Fruit fly (Drosophila melanogaster) whole organism, embryonic: ENCODE results near the gene CG42540.
A peak's percentile ranks its signal among the peaks of the same experiment; 100 is the strongest.

Source experiments
- Antp ChIP-seq: fragments of 200-800 bp; sonication (Bioruptor generic); optimal IDR thresholded peaks from 3 replicates; lab custom pipeline; 2016; ENCODE audit warnings: missing biosample characterization, missing genetic modification characterization
- CG1024 ChIP-seq: fragments of 200-800 bp; sonication (Bioruptor generic); IDR thresholded peaks from 2 replicates; pipeline ENCODE4 v1.3.6; 2022; ENCODE audit warnings: missing biosample characterization, missing genetic modification characterization
- CG11696 ChIP-seq: fragments of 200-800 bp; sonication (Bioruptor generic); IDR thresholded peaks from 2 replicates; pipeline ENCODE4 v1.3.6; 2022; ENCODE audit warnings: missing biosample characterization, missing genetic modification characterization
- CG12299 ChIP-seq: fragments of 200-800 bp; sonication (Bioruptor generic); optimal IDR thresholded peaks from 2 replicates; lab custom pipeline; 2018; ENCODE audit warnings: missing biosample characterization, mild to moderate bottlenecking, missing genetic modification characterization
- CG14441 ChIP-seq: fragments of 200-800 bp; sonication (Bioruptor generic); IDR thresholded peaks from 2 replicates; pipeline ENCODE4 v1.3.6; 2022; ENCODE audit warnings: missing biosample characterization, missing genetic modification characterization
- CG17328 ChIP-seq: fragments of 200-800 bp; sonication (Bioruptor generic); IDR thresholded peaks from 2 replicates; pipeline ENCODE4 v1.3.6; 2022; ENCODE audit warnings: missing biosample characterization, missing genetic modification characterization
- CG2116 ChIP-seq: fragments of 200-800 bp; sonication (Bioruptor generic); optimal IDR thresholded peaks from 3 replicates; lab custom pipeline; 2018; ENCODE audit warnings: missing biosample characterization, mild to moderate bottlenecking, missing genetic modification characterization
- CG2678 ChIP-seq: fragments of 200-800 bp; sonication (Bioruptor generic); optimal IDR thresholded peaks from 3 replicates; lab custom pipeline; 2019; ENCODE audit warnings: missing biosample characterization, mild to moderate bottlenecking, missing genetic modification characterization, moderate library complexity
- CG33213 ChIP-seq: fragments of 200-800 bp; sonication (Bioruptor generic); optimal IDR thresholded peaks from 3 replicates; lab custom pipeline; 2016; ENCODE audit warnings: missing biosample characterization, missing genetic modification characterization
- CG43689 ChIP-seq: fragments of 200-800 bp; sonication (Bioruptor generic); IDR thresholded peaks from 2 replicates; pipeline ENCODE4 v1.3.6; 2022; ENCODE audit warnings: missing biosample characterization, missing genetic modification characterization
- CG6765 ChIP-seq: fragments of 200-800 bp; sonication (Bioruptor generic); optimal IDR thresholded peaks from 3 replicates; lab custom pipeline; 2017; ENCODE audit warnings: missing biosample characterization, mild to moderate bottlenecking, missing genetic modification characterization
- CG6791 ChIP-seq: fragments of 200-800 bp; sonication (Bioruptor generic); IDR thresholded peaks from 3 replicates; pipeline ENCODE4 v1.3.6; 2022; ENCODE audit warnings: missing biosample characterization, missing genetic modification characterization; ENCODE audit not compliant: partially characterized antibody
- CG6813 ChIP-seq: fragments of 200-800 bp; sonication (Bioruptor generic); optimal IDR thresholded peaks from 2 replicates; lab custom pipeline; 2017; ENCODE audit warnings: missing biosample characterization, missing genetic modification characterization, mild to moderate bottlenecking, moderate library complexity, missing genetic modification reagents
- CG7357 ChIP-seq: fragments of 200-800 bp; sonication (Bioruptor generic); IDR thresholded peaks from 3 replicates; pipeline ENCODE4 v1.3.6; 2022; ENCODE audit warnings: missing biosample characterization, missing genetic modification characterization
- CG7745 ChIP-seq: fragments of 200-800 bp; sonication (Bioruptor generic); optimal IDR thresholded peaks from 2 replicates; lab custom pipeline; 2018; ENCODE audit warnings: missing biosample characterization, mild to moderate bottlenecking, missing genetic modification characterization, moderate library complexity
- CG7839 ChIP-seq: fragments of 200-800 bp; sonication (Bioruptor generic); optimal IDR thresholded peaks from 3 replicates; lab custom pipeline; 2018; ENCODE audit warnings: missing biosample characterization, mild to moderate bottlenecking, missing genetic modification characterization, moderate library complexity
- CTCF ChIP-seq: fragments of 200-800 bp; sonication (Bioruptor generic); optimal IDR thresholded peaks from 2 replicates; lab custom pipeline; 2017; ENCODE audit warnings: missing biosample characterization, mild to moderate bottlenecking, missing genetic modification characterization, moderate library complexity
- D ChIP-seq, 2 experiments: fragments of 200-800 bp in 1 of 2; fragments of >200 bp in 1 of 2; sonication (Bioruptor generic) in 1 of 2; optimal IDR thresholded peaks; 2 replicates in 1 of 2; 3 replicates in 1 of 2; lab custom pipeline; 2017; ENCODE audit warnings: mild to moderate bottlenecking in 1 of 2, missing biosample characterization in 1 of 2, missing genetic modification characterization in 1 of 2, missing genetic modification reagents in 1 of 2
- Dip3 ChIP-seq: fragments of 200-800 bp; sonication (Bioruptor generic); optimal IDR thresholded peaks from 3 replicates; lab custom pipeline; 2016; ENCODE audit warnings: missing biosample characterization, missing genetic modification characterization
- E2f2 ChIP-seq: fragments of 200-800 bp; sonication (Bioruptor generic); IDR thresholded peaks from 2 replicates; pipeline ENCODE4 v1.3.6; 2022; ENCODE audit warnings: missing biosample characterization, missing genetic modification characterization
- Eip74EF ChIP-seq, 2 experiments: fragments of 200-800 bp in 1 of 2; fragments of >200 bp in 1 of 2; sonication (Bioruptor generic) in 1 of 2; optimal IDR thresholded peaks; 2 replicates each; lab custom pipeline; 2017 to 2019; ENCODE audit warnings: missing biosample characterization in 2 of 2, missing genetic modification characterization in 2 of 2, mild to moderate bottlenecking in 1 of 2, moderate library complexity in 1 of 2
- Elba2 ChIP-seq: fragments of 200-800 bp; sonication (Bioruptor generic); optimal IDR thresholded peaks from 3 replicates; lab custom pipeline; 2016; ENCODE audit warnings: missing biosample characterization, missing genetic modification characterization
- Ets97D ChIP-seq: fragments of 200-800 bp; sonication (Bioruptor generic); optimal IDR thresholded peaks from 3 replicates; lab custom pipeline; 2016; ENCODE audit warnings: missing biosample characterization, missing genetic modification characterization
- HLH4C ChIP-seq: fragments of 200-800 bp; sonication (Bioruptor generic); IDR thresholded peaks from 3 replicates; pipeline ENCODE4 v1.3.6; 2022; ENCODE audit warnings: missing biosample characterization, missing genetic modification characterization; ENCODE audit not compliant: partially characterized antibody
- MTF-1 ChIP-seq: fragments of 200-800 bp; sonication (Bioruptor generic); optimal IDR thresholded peaks from 2 replicates; lab custom pipeline; 2018; ENCODE audit warnings: missing biosample characterization, mild to moderate bottlenecking, missing genetic modification characterization, borderline replicate concordance
- Mes4 ChIP-seq: fragments of 200-800 bp; sonication (Bioruptor generic); optimal IDR thresholded peaks from 2 replicates; lab custom pipeline; 2016; ENCODE audit warnings: missing biosample characterization, missing genetic modification characterization
- Vsx1 ChIP-seq: fragments of 200-800 bp; sonication (Bioruptor generic); optimal IDR thresholded peaks from 2 replicates; lab custom pipeline; 2017; ENCODE audit warnings: missing biosample characterization, mild to moderate bottlenecking, missing genetic modification characterization, missing genetic modification reagents
- YL-1 ChIP-seq: fragments of 200-800 bp; sonication (Bioruptor generic); optimal IDR thresholded peaks from 3 replicates; lab custom pipeline; 2017; ENCODE audit warnings: missing biosample characterization, mild to moderate bottlenecking, missing genetic modification characterization
- ato ChIP-seq: fragments of 200-800 bp; sonication (Bioruptor generic); IDR thresholded peaks from 2 replicates; pipeline ENCODE4 v1.3.6; 2022; ENCODE audit warnings: missing biosample characterization, missing genetic modification characterization; ENCODE audit not compliant: partially characterized antibody
- btn ChIP-seq: fragments of 200-800 bp; sonication (Bioruptor generic); optimal IDR thresholded peaks from 2 replicates; lab custom pipeline; 2016; ENCODE audit warnings: missing biosample characterization, missing genetic modification characterization
- corto ChIP-seq: fragments of 200-800 bp; sonication (Bioruptor generic); optimal IDR thresholded peaks from 2 replicates; lab custom pipeline; 2016; ENCODE audit warnings: missing biosample characterization, mild to moderate bottlenecking, missing genetic modification characterization, moderate library complexity
- crp ChIP-seq, 2 experiments: fragments of 200-800 bp; sonication (Bioruptor generic); optimal IDR thresholded peaks; 2 replicates in 1 of 2; 3 replicates in 1 of 2; lab custom pipeline; 2017; ENCODE audit warnings: missing biosample characterization in 2 of 2, missing genetic modification characterization in 2 of 2, mild to moderate bottlenecking in 1 of 2, moderate library complexity in 1 of 2
- ems ChIP-seq: fragments of 200-800 bp; sonication (Bioruptor generic); optimal IDR thresholded peaks from 3 replicates; lab custom pipeline; 2016; ENCODE audit warnings: missing biosample characterization, missing genetic modification characterization
- gsb-n ChIP-seq: fragments of 200-800 bp; sonication (Bioruptor generic); optimal IDR thresholded peaks from 3 replicates; lab custom pipeline; 2018; ENCODE audit warnings: missing biosample characterization, mild to moderate bottlenecking, missing genetic modification characterization
- her ChIP-seq: fragments of 200-800 bp; sonication (Bioruptor generic); optimal IDR thresholded peaks from 2 replicates; lab custom pipeline; 2016; ENCODE audit warnings: missing biosample characterization, missing genetic modification characterization
- hth ChIP-seq: fragments of >200 bp; optimal IDR thresholded peaks from 2 replicates; lab custom pipeline; 2017; ENCODE audit warnings: inconsistent platforms
- kni ChIP-seq: fragments of 200-800 bp; sonication (Bioruptor generic); optimal IDR thresholded peaks from 3 replicates; lab custom pipeline; 2017; ENCODE audit warnings: mild to moderate bottlenecking, missing biosample characterization, missing genetic modification reagents, missing genetic modification characterization
- lab ChIP-seq: fragments of 200-800 bp; sonication (Bioruptor generic); optimal IDR thresholded peaks from 3 replicates; lab custom pipeline; 2017; ENCODE audit warnings: missing biosample characterization, missing genetic modification characterization, mild to moderate bottlenecking, moderate library complexity, missing genetic modification reagents
- mam ChIP-seq: fragments of 200-800 bp; sonication (Bioruptor generic); optimal IDR thresholded peaks from 3 replicates; lab custom pipeline; 2016; ENCODE audit warnings: missing biosample characterization, missing genetic modification characterization
- org-1 ChIP-seq: fragments of 200-800 bp; sonication (Bioruptor generic); optimal IDR thresholded peaks from 2 replicates; lab custom pipeline; 2017; ENCODE audit warnings: missing biosample characterization, missing genetic modification characterization
- pb ChIP-seq: fragments of 200-800 bp; sonication (Bioruptor generic); optimal IDR thresholded peaks from 3 replicates; lab custom pipeline; 2016; ENCODE audit warnings: missing biosample characterization, missing genetic modification characterization
- pita ChIP-seq: fragments of 200-800 bp; sonication (Bioruptor generic); optimal IDR thresholded peaks from 2 replicates; lab custom pipeline; 2017; ENCODE audit warnings: missing biosample characterization, mild to moderate bottlenecking, missing genetic modification characterization
- ro ChIP-seq: fragments of 200-800 bp; sonication (Bioruptor generic); IDR thresholded peaks from 2 replicates; pipeline ENCODE4 v1.3.6; 2022; ENCODE audit warnings: missing biosample characterization, missing genetic modification characterization
- slbo ChIP-seq: fragments of 200-800 bp; sonication (Bioruptor generic); IDR thresholded peaks from 2 replicates; pipeline ENCODE4 v1.3.6; 2022; ENCODE audit warnings: missing biosample characterization, missing genetic modification characterization
- ssp ChIP-seq: fragments of 200-800 bp; sonication (Bioruptor generic); IDR thresholded peaks from 2 replicates; pipeline ENCODE4 v1.3.6; 2022; ENCODE audit warnings: missing biosample characterization, missing genetic modification characterization
- trem ChIP-seq: fragments of 200-800 bp; optimal IDR thresholded peaks from 3 replicates; lab custom pipeline; 2019; ENCODE audit warnings: missing biosample characterization, mild to moderate bottlenecking, missing genetic modification characterization, moderate library complexity
- vfl ChIP-seq: fragments of 200-800 bp; sonication (Bioruptor generic); optimal IDR thresholded peaks from 2 replicates; lab custom pipeline; 2016; ENCODE audit warnings: missing biosample characterization, missing genetic modification characterization
- zen2 ChIP-seq: fragments of 200-800 bp; sonication (Bioruptor generic); IDR thresholded peaks from 3 replicates; pipeline ENCODE4 v1.3.6; 2022; ENCODE audit warnings: missing biosample characterization, missing genetic modification characterization; ENCODE audit not compliant: partially characterized antibody

Gene CG42540

DNA sequence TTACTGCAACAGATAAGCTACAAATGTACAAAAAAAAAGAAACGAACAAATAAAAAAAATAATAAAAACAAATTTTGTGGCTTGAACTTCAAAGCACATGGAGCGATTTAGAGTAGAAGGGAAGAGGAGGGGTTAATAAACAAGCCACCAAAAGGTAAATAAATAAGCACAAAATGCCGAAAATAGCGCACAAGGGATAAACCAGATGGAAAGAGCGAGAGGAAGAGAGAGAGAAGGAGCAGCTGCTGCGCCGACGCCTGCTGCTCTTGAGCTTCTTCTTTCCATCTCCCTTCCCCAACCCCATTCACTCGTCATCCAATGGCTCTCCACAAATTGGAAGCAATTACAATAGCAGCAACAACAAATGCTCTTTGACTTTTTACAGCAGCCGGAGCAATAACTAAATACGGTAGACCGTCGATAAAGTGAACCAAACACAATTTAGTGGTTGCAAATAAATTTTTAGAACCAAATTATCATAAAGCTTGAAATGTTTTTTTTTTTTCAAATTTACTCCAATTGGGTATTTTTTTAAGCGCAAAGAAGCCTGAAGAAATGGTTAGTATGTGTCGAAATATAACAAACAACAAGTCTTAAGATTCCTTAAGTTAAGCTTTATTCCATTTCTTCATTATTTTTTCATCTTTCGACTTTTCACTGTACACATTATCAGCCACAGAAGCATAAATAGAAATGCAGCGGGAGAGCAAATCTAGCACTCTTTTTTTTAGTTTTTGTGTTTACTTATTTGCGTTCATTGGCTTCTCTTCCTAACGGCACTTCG lies 68.7 kb downstream of the CG42540 start (continued):
- TF ChIP-seq gsb-n (tag; lab: Kevin White, UChicago) (peak; percentile 47), mam (GFP tag; lab: Kevin White, UChicago) (peak; percentile 93), vfl (GFP tag; lab: Kevin White, UChicago) (peak; percentile 51), crp (GFP tag; optimal IDR thresholded peaks at IDR 0.05; lab: Kevin White, UChicago) (peak in 1 of 2 experiments; percentile 37), corto (no peak), CG14441 (peak; percentile 89), zen2 (GFP tag; lab: Robert Waterston, UW) (no peak), CTCF (GFP tag; lab: Kevin White, UChicago) (peak; percentile 28), kni (GFP tag; lab: Kevin White, UChicago) (peak; percentile 50), YL-1 (GFP tag; lab: Kevin White, UChicago) (peak; percentile 67), pb (GFP tag; lab: Kevin White, UChicago) (peak; percentile 86), CG2116 (GFP tag; lab: Kevin White, UChicago) (peak; percentile 58), CG6813 (GFP tag; lab: Kevin White, UChicago) (peak; percentile 79), ems (peak; percentile 87), slbo (GFP tag; lab: Robert Waterston, UW) (peak; percentile 89), ssp (GFP tag; lab: Robert Waterston, UW) (peak; percentile 70), CG43689 (GFP tag; lab: Robert Waterston, UW) (peak; percentile 74), Elba2 (peak; percentile 49), Ets97D (peak; percentile 67), btn (peak; percentile 67), CG6791 (GFP tag; lab: Robert Waterston, UW) (no peak), Dip3 (GFP tag; lab: Kevin White, UChicago) (peak; percentile 76), CG6765 (GFP tag; lab: Kevin White, UChicago) (peak; percentile 65), Mes4 (peak; percentile 69), Eip74EF (GFP tag; optimal IDR thresholded peaks at IDR 0.05; lab: Kevin White, UChicago) (peak in 1 of 2 experiments; percentile 91), HLH4C (no peak), D (optimal IDR thresholded peaks at IDR 0.05; lab: Kevin White, UChicago) (no peak), D (GFP tag; optimal IDR thresholded peaks at IDR 0.05; lab: Kevin White, UChicago) (peak; percentile 88), MTF-1 (GFP tag; lab: Kevin White, UChicago) (peak; percentile 35), CG7839 (tag; lab: Kevin White, UChicago) (peak; percentile 95), her (peak; percentile 66), hth (lab: Kevin White, UChicago) (no peak), CG7357 (GFP tag; lab: Robert Waterston, UW) (peak; percentile 83), CG17328 (peak; percentile 86), pita (GFP tag; lab: Kevin White, UChicago) (no peak), Antp (peak; percentile 83), CG7745 (tag; lab: Kevin White, UChicago) (no peak), lab (GFP tag; lab: Kevin White, UChicago) (peak; percentile 91), CG1024 (GFP tag; lab: Robert Waterston, UW) (peak; percentile 66), org-1 (GFP tag; lab: Kevin White, UChicago) (peak; percentile 81), E2f2 (GFP tag; lab: Robert Waterston, UW) (peak; percentile 68), CG33213 (GFP tag; lab: Kevin White, UChicago) (peak; percentile 73), trem (tag; lab: Kevin White, UChicago) (peak; percentile 56), CG12299 (peak; percentile 57), Vsx1 (GFP tag; lab: Kevin White, UChicago) (peak; percentile 40), ato (no peak), CG11696 (GFP tag; lab: Robert Waterston, UW) (peak; percentile 55), CG2678 (peak; percentile 95), ro (GFP tag; lab: Robert Waterston, UW) (peak; percentile 69; the same call in 1 of the 2 replicates)
